Worm (Caenorhabditis elegans): ENCODE results near the gene F58F12.3.

F58F12.3 gene

DNA sequence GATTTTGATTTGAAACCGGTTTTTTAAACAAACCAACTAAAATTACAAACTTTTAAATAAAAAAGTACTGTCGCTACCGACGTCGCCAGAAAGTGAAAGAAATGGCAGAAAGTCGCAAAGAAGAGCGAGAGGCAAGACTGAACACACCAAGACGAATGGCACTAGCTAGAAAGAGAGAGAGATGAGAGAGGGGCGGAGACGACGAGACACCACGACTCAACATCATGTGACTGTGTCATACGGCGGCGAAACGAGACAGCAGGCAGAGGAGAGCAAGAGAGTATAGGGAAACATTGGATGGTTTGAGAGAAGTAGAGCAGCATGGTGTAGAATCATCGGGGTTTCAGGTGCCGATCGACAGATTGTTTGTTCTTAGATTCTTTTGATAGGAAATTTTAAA lies 42.7 kb downstream of the F58F12.3 start (continued):
- no peak for TF ChIP-seq snpc-4 (GFP tag; optimal IDR thresholded peaks at IDR 0.05)
- TF ChIP-seq snpc-4 (tag; optimal IDR thresholded peaks at IDR 0.05): peak in 3 of 4 experiments; percentile 4 to 56 (median 53)
- peak; percentile 85 for TF ChIP-seq mcd-1 (GFP tag; IDR thresholded peaks at IDR 0.05)
- TF ChIP-seq repo-1 (tag; optimal IDR thresholded peaks at IDR 0.05): peak; percentile 52
- TF ChIP-seq ceh-79 (tag; optimal IDR thresholded peaks at IDR 0.05): no peak
- TF ChIP-seq ztf-22 (GFP tag; optimal IDR thresholded peaks at IDR 0.05): no peak
- no peak for TF ChIP-seq efl-1 (GFP tag; optimal IDR thresholded peaks at IDR 0.05)
- no peak for TF ChIP-seq F39B2.1 (GFP tag; IDR thresholded peaks at IDR 0.05)
- no peak for TF ChIP-seq hlh-12 (tag; optimal IDR thresholded peaks at IDR 0.05)
- TF ChIP-seq Y79H2A.3 (GFP tag; conservative IDR thresholded peaks at IDR 0.05): no peak
- TF ChIP-seq nfya-1 (tag; optimal IDR thresholded peaks at IDR 0.05; ENCODE audit: borderline replicate concordance, insufficient read depth): no peak
- TF ChIP-seq dpff-1 (tag; optimal IDR thresholded peaks at IDR 0.05): no peak
- peak; percentile 82 for TF ChIP-seq zfh-2 (GFP tag; conservative IDR thresholded peaks at IDR 0.05)
- no peak for TF ChIP-seq lsl-1 (GFP tag; optimal IDR thresholded peaks at IDR 0.05)
- peak; percentile 67 for TF ChIP-seq ztf-26 (tag; optimal IDR thresholded peaks at IDR 0.05)
- peak; percentile 53; the same call in 1 of the 2 replicates for TF ChIP-seq egrh-3 (GFP tag; IDR thresholded peaks at IDR 0.05)
- no peak for TF ChIP-seq D2030.7 (GFP tag; IDR thresholded peaks at IDR 0.05)
- TF ChIP-seq lin-26 (GFP tag; IDR thresholded peaks at IDR 0.05): peak; percentile 72; the same call in 1 of the 2 replicates
- TF ChIP-seq pha-4 (tag; optimal IDR thresholded peaks at IDR 0.05): peak; percentile 79
- TF ChIP-seq F57A8.1 (GFP tag; optimal IDR thresholded peaks at IDR 0.05): no peak
- TF ChIP-seq lsy-27 (tag; optimal IDR thresholded peaks at IDR 0.05; ENCODE audit: borderline replicate concordance, insufficient read depth): no peak
- TF ChIP-seq lir-1 (GFP tag; conservative IDR thresholded peaks at IDR 0.05): peak; percentile 69; the same call in 1 of the 2 replicates
- TF ChIP-seq nhr-27 (tag; optimal IDR thresholded peaks at IDR 0.05): no peak
- no peak for TF ChIP-seq hlh-26 (GFP tag; conservative IDR thresholded peaks at IDR 0.05)
- TF ChIP-seq rpc-1 (optimal IDR thresholded peaks at IDR 0.05): no peak
- TF ChIP-seq rpc-1 (tag; optimal IDR thresholded peaks at IDR 0.05): no peak
- TF ChIP-seq Y53F4B.3 (GFP tag; IDR thresholded peaks at IDR 0.05): no peak
- TF ChIP-seq sdz-38 (tag; optimal IDR thresholded peaks at IDR 0.05): no peak
- no peak for TF ChIP-seq sptf-2 (GFP tag; optimal IDR thresholded peaks at IDR 0.05)
- no peak for TF ChIP-seq F55B11.4 (tag; optimal IDR thresholded peaks at IDR 0.05; ENCODE audit: borderline replicate concordance, insufficient read depth)
- TF ChIP-seq tbp1 (GFP tag; optimal IDR thresholded peaks at IDR 0.05): peak; percentile 53
- no peak for TF ChIP-seq F52B5.7 (tag; optimal IDR thresholded peaks at IDR 0.05)
- TF ChIP-seq B0035.1 (tag; optimal IDR thresholded peaks at IDR 0.05): no peak
- TF ChIP-seq hsf-1 (GFP tag; IDR thresholded peaks at IDR 0.05): 0 out of 2 replicates have a peak, but pooled peaks have one; percentile 53
- no peak for TF ChIP-seq aptf-2 (GFP tag; conservative IDR thresholded peaks at IDR 0.05)
- TF ChIP-seq ztf-3 (GFP tag; optimal IDR thresholded peaks at IDR 0.05): no peak
- TF ChIP-seq T07F8.4 (tag; optimal IDR thresholded peaks at IDR 0.05): no peak
- no peak for TF ChIP-seq sea-2 (GFP tag; IDR thresholded peaks at IDR 0.05)
- TF ChIP-seq lin-40 (tag; optimal IDR thresholded peaks at IDR 0.05): peak; percentile 84
- peak; percentile 80 for TF ChIP-seq hmg-1.2 (GFP tag; IDR thresholded peaks at IDR 0.05)
- no peak for TF ChIP-seq attf-3 (GFP tag; conservative IDR thresholded peaks at IDR 0.05)
- TF ChIP-seq snpc-1.3 (tag; optimal IDR thresholded peaks at IDR 0.05; ENCODE audit: insufficient read depth): no peak
- peak; percentile 78 for TF ChIP-seq Y53G8AR.9 (GFP tag; conservative IDR thresholded peaks at IDR 0.05)
- peak; percentile 87 for TF ChIP-seq ceh-27 (GFP tag; optimal IDR thresholded peaks at IDR 0.05)
- TF ChIP-seq zim-3 (tag; optimal IDR thresholded peaks at IDR 0.05): no peak
- TF ChIP-seq madf-8 (GFP tag; conservative IDR thresholded peaks at IDR 0.05): no peak
- no peak for TF ChIP-seq ccch-3 (GFP tag; optimal IDR thresholded peaks at IDR 0.05)
- TF ChIP-seq ama-1 (optimal IDR thresholded peaks at IDR 0.05): peak; percentile 96
- no peak for TF ChIP-seq ama-1 (GFP tag; optimal IDR thresholded peaks at IDR 0.05)
- peak; percentile 64 for TF ChIP-seq tlf-1 (GFP tag; optimal IDR thresholded peaks at IDR 0.05)
